Worm (Caenorhabditis elegans) whole organism, L3 larva: ENCODE data around the gene dnj-16.

Source experiments
- aly-2 ChIP-seq: fragments of 150-350 bp; optimal IDR thresholded peaks from 2 replicates; lab custom pipeline; 2014; ENCODE audit warnings: missing biosample characterization, missing genetic modification characterization
- ama-1 ChIP-seq: fragments of 150-350 bp; optimal IDR thresholded peaks from 2 replicates; lab custom pipeline; 2018
- ceh-28 ChIP-seq: fragments of 150-350 bp; optimal IDR thresholded peaks from 2 replicates; lab custom pipeline; 2014; ENCODE audit warnings: missing biosample characterization, missing genetic modification reagents, missing genetic modification characterization
- elt-2 ChIP-seq: sonication (generic microtip); optimal IDR thresholded peaks from 2 replicates; lab custom pipeline; 2016; ENCODE audit warnings: missing genetic modification reagents, mild to moderate bottlenecking, missing genetic modification characterization, missing compliant biosample characterization
- fos-1 ChIP-seq: fragments of 150-350 bp; optimal IDR thresholded peaks from 2 replicates; lab custom pipeline; 2014; ENCODE audit warnings: missing biosample characterization, missing genetic modification characterization
- nhr-76 ChIP-seq: fragments of 150-350 bp; sonication (generic microtip); optimal IDR thresholded peaks from 5 replicates; lab custom pipeline; 2014; ENCODE audit warnings: missing biosample characterization, missing genetic modification characterization
- unc-62 ChIP-seq: fragments of 150-350 bp; sonication (generic microtip); optimal IDR thresholded peaks from 4 replicates; lab custom pipeline; 2014; ENCODE audit warnings: missing biosample characterization, missing genetic modification reagents, missing genetic modification characterization
- ztf-11 ChIP-seq: fragments of 150-350 bp; optimal IDR thresholded peaks from 2 replicates; lab custom pipeline; 2014; ENCODE audit warnings: missing biosample characterization, missing genetic modification characterization

ce11 chrIII:4143170-4143569, 47.8 kb upstream of the dnj-16 start:
- no peak for TF ChIP-seq fos-1 (tag; lab: Kevin White, UChicago)
- TF ChIP-seq unc-62 (GFP tag; lab: Kevin White, UChicago): no peak
- TF ChIP-seq aly-2 (tag; lab: Kevin White, UChicago): no peak
- no peak for TF ChIP-seq ceh-28 (tag; lab: Kevin White, UChicago)
- TF ChIP-seq ama-1 (lab: Kevin White, UChicago): no peak
- TF ChIP-seq nhr-76 (tag; lab: Kevin White, UChicago): no peak
- TF ChIP-seq ztf-11 (tag; lab: Kevin White, UChicago): no peak
- TF ChIP-seq elt-2 (tag; lab: Kevin White, UChicago): no peak
